Fruit fly (Drosophila melanogaster) whole organism, embryonic: ENCODE data around the gene Acsx3.

ENCODE experiments used
- BtbVII ChIP-seq: fragments of 200-800 bp; sonication (Bioruptor generic); optimal IDR thresholded peaks from 3 replicates; lab custom pipeline; 2017; ENCODE audit warnings: missing biosample characterization, mild to moderate bottlenecking, missing genetic modification characterization
- CG10267 ChIP-seq: fragments of 200-800 bp; sonication (Bioruptor generic); optimal IDR thresholded peaks from 2 replicates; lab custom pipeline; 2018; ENCODE audit warnings: missing biosample characterization, mild to moderate bottlenecking, missing genetic modification characterization, moderate library complexity
- CG12219 ChIP-seq: fragments of 200-800 bp; sonication (Bioruptor generic); optimal IDR thresholded peaks from 3 replicates; lab custom pipeline; 2018; ENCODE audit warnings: missing biosample characterization, mild to moderate bottlenecking, missing genetic modification characterization
- CG14965 ChIP-seq: fragments of 200-800 bp; sonication (Bioruptor generic); optimal IDR thresholded peaks from 2 replicates; lab custom pipeline; 2016; ENCODE audit warnings: missing biosample characterization, missing genetic modification characterization, borderline replicate concordance
- CG15269 ChIP-seq: fragments of 200-800 bp; sonication (Bioruptor generic); optimal IDR thresholded peaks from 2 replicates; lab custom pipeline; 2018; ENCODE audit warnings: missing biosample characterization, mild to moderate bottlenecking, missing genetic modification characterization, moderate library complexity
- CG1529 ChIP-seq: fragments of 200-800 bp; sonication (Bioruptor generic); optimal IDR thresholded peaks from 3 replicates; lab custom pipeline; 2018; ENCODE audit warnings: missing biosample characterization, missing genetic modification characterization
- CG1603 ChIP-seq: fragments of 200-800 bp; sonication (Bioruptor generic); optimal IDR thresholded peaks from 2 replicates; lab custom pipeline; 2019; ENCODE audit warnings: missing biosample characterization, mild to moderate bottlenecking, missing genetic modification characterization, moderate library complexity
- CG16815 ChIP-seq: fragments of 200-800 bp; sonication (Bioruptor generic); optimal IDR thresholded peaks from 3 replicates; lab custom pipeline; 2017; ENCODE audit warnings: missing biosample characterization, mild to moderate bottlenecking, missing genetic modification characterization
- CG18011 ChIP-seq: fragments of 200-800 bp; sonication (Bioruptor generic); optimal IDR thresholded peaks from 2 replicates; lab custom pipeline; 2017; ENCODE audit warnings: missing biosample characterization, missing genetic modification characterization, mild to moderate bottlenecking, moderate library complexity, missing genotype
- CG18619 ChIP-seq: fragments of 200-800 bp; sonication (Bioruptor generic); optimal IDR thresholded peaks from 3 replicates; lab custom pipeline; 2017; ENCODE audit warnings: missing biosample characterization, mild to moderate bottlenecking, missing genetic modification characterization
- CG2120 ChIP-seq: fragments of 200-800 bp; sonication (Bioruptor generic); optimal IDR thresholded peaks from 3 replicates; lab custom pipeline; 2016; ENCODE audit warnings: missing biosample characterization, missing genetic modification characterization
- CG2199 ChIP-seq: fragments of 200-800 bp; sonication (Bioruptor generic); IDR thresholded peaks from 3 replicates; pipeline ENCODE4 v1.3.6; 2022; ENCODE audit warnings: missing biosample characterization, missing genetic modification characterization
- CG2889 ChIP-seq: fragments of 200-800 bp; sonication (Bioruptor generic); IDR thresholded peaks from 3 replicates; pipeline ENCODE4 v1.3.6; 2022; ENCODE audit warnings: missing biosample characterization, missing genetic modification characterization
- CG33557 ChIP-seq: fragments of 200-800 bp; sonication (Bioruptor generic); optimal IDR thresholded peaks from 2 replicates; lab custom pipeline; 2019; ENCODE audit warnings: missing biosample characterization, mild to moderate bottlenecking, missing genetic modification characterization, moderate library complexity
- CG34224 ChIP-seq: fragments of 200-800 bp; sonication (Bioruptor generic); IDR thresholded peaks from 3 replicates; pipeline ENCODE4 v1.3.6; 2022; ENCODE audit warnings: missing biosample characterization, missing genetic modification characterization; ENCODE audit not compliant: partially characterized antibody
- CG4730 ChIP-seq: fragments of 200-800 bp; sonication (Bioruptor generic); IDR thresholded peaks from 2 replicates; pipeline ENCODE4 v1.3.6; 2022; ENCODE audit warnings: missing biosample characterization, missing genetic modification characterization
- CG5180 ChIP-seq: fragments of 200-800 bp; sonication (Bioruptor generic); optimal IDR thresholded peaks from 3 replicates; lab custom pipeline; 2017; ENCODE audit warnings: missing biosample characterization, missing genetic modification characterization, mild to moderate bottlenecking, moderate library complexity, missing genetic modification reagents
- CG5245 ChIP-seq: fragments of 200-800 bp; sonication (Bioruptor generic); optimal IDR thresholded peaks from 3 replicates; lab custom pipeline; 2016; ENCODE audit warnings: missing biosample characterization, missing genetic modification characterization
- CG6683 ChIP-seq: fragments of 200-800 bp; sonication (Bioruptor generic); optimal IDR thresholded peaks from 2 replicates; lab custom pipeline; 2017; ENCODE audit warnings: missing biosample characterization, mild to moderate bottlenecking, missing genetic modification characterization, missing genetic modification reagents
- CG6813 ChIP-seq: fragments of 200-800 bp; sonication (Bioruptor generic); optimal IDR thresholded peaks from 2 replicates; lab custom pipeline; 2017; ENCODE audit warnings: missing biosample characterization, missing genetic modification characterization, mild to moderate bottlenecking, moderate library complexity, missing genetic modification reagents
- Dad ChIP-seq: fragments of 200-800 bp; sonication (Bioruptor generic); optimal IDR thresholded peaks from 3 replicates; lab custom pipeline; 2016; ENCODE audit warnings: missing biosample characterization, missing genetic modification characterization
- Elba2 ChIP-seq: fragments of 200-800 bp; sonication (Bioruptor generic); optimal IDR thresholded peaks from 3 replicates; lab custom pipeline; 2016; ENCODE audit warnings: missing biosample characterization, missing genetic modification characterization
- H15 ChIP-seq: fragments of 200-800 bp; sonication (Bioruptor generic); IDR thresholded peaks from 3 replicates; pipeline ENCODE4 v1.3.6; 2022; ENCODE audit warnings: missing biosample characterization, missing genetic modification characterization
- HLH3B ChIP-seq: fragments of 200-800 bp; sonication (Bioruptor generic); IDR thresholded peaks from 2 replicates; pipeline ENCODE4 v1.3.6; 2022; ENCODE audit warnings: missing biosample characterization, missing genetic modification characterization
- Hr78 ChIP-seq, 2 experiments: fragments of 200-800 bp in 1 of 2; fragments of >200 bp in 1 of 2; sonication (Bioruptor generic) in 1 of 2; optimal IDR thresholded peaks; 2 replicates each; lab custom pipeline; 2017 to 2019; ENCODE audit warnings: missing biosample characterization in 2 of 2, missing genetic modification characterization in 2 of 2, mild to moderate bottlenecking in 1 of 2, moderate library complexity in 1 of 2
- Opbp ChIP-seq: fragments of 200-800 bp; sonication (Bioruptor generic); IDR thresholded peaks from 3 replicates; pipeline ENCODE4 v1.3.6; 2022; ENCODE audit warnings: missing biosample characterization, missing genetic modification characterization; ENCODE audit not compliant: partially characterized antibody
- Pdp1 ChIP-seq, 2 experiments: fragments of 200-800 bp; sonication (Bioruptor generic); optimal IDR thresholded peaks; 3 replicates each; lab custom pipeline; 2016; ENCODE audit warnings: missing biosample characterization in 2 of 2, missing genetic modification characterization in 2 of 2, mild to moderate bottlenecking in 1 of 2, moderate library complexity in 1 of 2
- Sry-δ ChIP-seq: fragments of 200-800 bp; sonication (Bioruptor generic); optimal IDR thresholded peaks from 2 replicates; lab custom pipeline; 2016; ENCODE audit warnings: missing biosample characterization, missing genetic modification characterization
- Stat92E ChIP-seq, 3 experiments: fragments of >200 bp in 2 of 3; fragments of 200-800 bp in 1 of 3; sonication (Bioruptor generic) in 1 of 3; optimal IDR thresholded peaks; 2 replicates each; lab custom pipeline; 2017 to 2019; ENCODE audit warnings: missing biosample characterization in 3 of 3, missing genetic modification characterization in 3 of 3, mild to moderate bottlenecking in 1 of 3, moderate library complexity in 1 of 3
- Xbp1 ChIP-seq: fragments of 200-800 bp; sonication (Bioruptor generic); optimal IDR thresholded peaks from 3 replicates; lab custom pipeline; 2016; ENCODE audit warnings: missing biosample characterization, mild to moderate bottlenecking, missing genetic modification characterization
- bbx ChIP-seq: fragments of 200-800 bp; sonication (Bioruptor generic); IDR thresholded peaks from 2 replicates; pipeline ENCODE4 v1.3.6; 2022; ENCODE audit warnings: missing biosample characterization, missing genetic modification characterization; ENCODE audit not compliant: partially characterized antibody
- bsh ChIP-seq, 2 experiments: fragments of 200-800 bp; sonication (Bioruptor generic); optimal IDR thresholded peaks; 2 replicates each; lab custom pipeline; 2017 to 2018; ENCODE audit warnings: mild to moderate bottlenecking in 2 of 2, missing biosample characterization in 2 of 2, missing genetic modification characterization in 2 of 2, moderate library complexity in 1 of 2
- chinmo ChIP-seq: fragments of 200-800 bp; sonication (Bioruptor generic); IDR thresholded peaks from 4 replicates; pipeline ENCODE4 v1.3.6; 2022; ENCODE audit warnings: missing biosample characterization, missing genetic modification characterization; ENCODE audit not compliant: partially characterized antibody
- croc ChIP-seq: fragments of 200-800 bp; sonication (Bioruptor generic); conservative IDR thresholded peaks from 3 replicates; pipeline ENCODE4 v1.3.6; 2022; ENCODE audit warnings: missing biosample characterization, missing genetic modification characterization
- dimm ChIP-seq: fragments of 200-800 bp; sonication (Bioruptor generic); IDR thresholded peaks from 2 replicates; pipeline ENCODE4 v1.3.6; 2022; ENCODE audit warnings: missing biosample characterization, missing genetic modification characterization
- gem ChIP-seq: fragments of 200-800 bp; sonication (Bioruptor generic); optimal IDR thresholded peaks from 2 replicates; lab custom pipeline; 2019; ENCODE audit warnings: missing biosample characterization, mild to moderate bottlenecking, missing genetic modification characterization, moderate library complexity
- gro ChIP-seq: fragments of 200-800 bp; sonication (Bioruptor generic); optimal IDR thresholded peaks from 2 replicates; lab custom pipeline; 2016; ENCODE audit warnings: missing biosample characterization, missing genetic modification characterization
- jigr1 ChIP-seq: fragments of 200-800 bp; sonication (Bioruptor generic); IDR thresholded peaks from 3 replicates; pipeline ENCODE4 v1.3.6; 2022; ENCODE audit warnings: missing biosample characterization, missing genetic modification characterization
- kni ChIP-seq: fragments of 200-800 bp; sonication (Bioruptor generic); optimal IDR thresholded peaks from 3 replicates; lab custom pipeline; 2017; ENCODE audit warnings: mild to moderate bottlenecking, missing biosample characterization, missing genetic modification reagents, missing genetic modification characterization
- knrl ChIP-seq: fragments of 200-800 bp; sonication (Bioruptor generic); IDR thresholded peaks from 3 replicates; pipeline ENCODE4 v1.3.6; 2022; ENCODE audit warnings: missing biosample characterization, missing genetic modification characterization; ENCODE audit not compliant: partially characterized antibody
- lov ChIP-seq, 2 experiments: fragments of 200-800 bp in 1 of 2; fragments of >200 bp in 1 of 2; sonication (Bioruptor generic) in 1 of 2; IDR thresholded peaks in 1 of 2; optimal IDR thresholded peaks in 1 of 2; 2 replicates in 1 of 2; 3 replicates in 1 of 2; pipeline versions ENCODE4 v1.3.6 to Lab custom; 2017 to 2022; ENCODE audit warnings: missing biosample characterization in 1 of 2, missing genetic modification characterization in 1 of 2
- prd ChIP-seq, 3 experiments: fragments of >200 bp in 2 of 3; fragments of 200-800 bp in 1 of 3; sonication (Bioruptor generic) in 1 of 3; optimal IDR thresholded peaks in 2 of 3; IDR thresholded peaks in 1 of 3; 2 replicates in 2 of 3; 3 replicates in 1 of 3; pipeline versions ENCODE4 v1.3.6 to Lab custom; 2017 to 2022; ENCODE audit warnings: missing biosample characterization in 1 of 3, missing genetic modification characterization in 1 of 3
- sna ChIP-seq: fragments of 200-800 bp; sonication (Bioruptor generic); IDR thresholded peaks from 2 replicates; pipeline ENCODE4 v1.3.6; 2022; ENCODE audit warnings: missing biosample characterization, missing genetic modification characterization; ENCODE audit not compliant: partially characterized antibody
- stc ChIP-seq: fragments of 200-800 bp; sonication (Bioruptor generic); IDR thresholded peaks from 2 replicates; pipeline ENCODE4 v1.3.6; 2022; ENCODE audit warnings: missing biosample characterization, missing genetic modification characterization
- tna ChIP-seq: fragments of 200-800 bp; sonication (Bioruptor generic); IDR thresholded peaks from 2 replicates; pipeline ENCODE4 v1.3.6; 2022; ENCODE audit warnings: missing biosample characterization, missing genetic modification characterization; ENCODE audit not compliant: partially characterized antibody
- zen ChIP-seq: fragments of 200-800 bp; sonication (Bioruptor generic); optimal IDR thresholded peaks from 3 replicates; lab custom pipeline; 2018; ENCODE audit warnings: missing biosample characterization, mild to moderate bottlenecking, missing genetic modification characterization, moderate library complexity

The Acsx3 gene

DNA sequence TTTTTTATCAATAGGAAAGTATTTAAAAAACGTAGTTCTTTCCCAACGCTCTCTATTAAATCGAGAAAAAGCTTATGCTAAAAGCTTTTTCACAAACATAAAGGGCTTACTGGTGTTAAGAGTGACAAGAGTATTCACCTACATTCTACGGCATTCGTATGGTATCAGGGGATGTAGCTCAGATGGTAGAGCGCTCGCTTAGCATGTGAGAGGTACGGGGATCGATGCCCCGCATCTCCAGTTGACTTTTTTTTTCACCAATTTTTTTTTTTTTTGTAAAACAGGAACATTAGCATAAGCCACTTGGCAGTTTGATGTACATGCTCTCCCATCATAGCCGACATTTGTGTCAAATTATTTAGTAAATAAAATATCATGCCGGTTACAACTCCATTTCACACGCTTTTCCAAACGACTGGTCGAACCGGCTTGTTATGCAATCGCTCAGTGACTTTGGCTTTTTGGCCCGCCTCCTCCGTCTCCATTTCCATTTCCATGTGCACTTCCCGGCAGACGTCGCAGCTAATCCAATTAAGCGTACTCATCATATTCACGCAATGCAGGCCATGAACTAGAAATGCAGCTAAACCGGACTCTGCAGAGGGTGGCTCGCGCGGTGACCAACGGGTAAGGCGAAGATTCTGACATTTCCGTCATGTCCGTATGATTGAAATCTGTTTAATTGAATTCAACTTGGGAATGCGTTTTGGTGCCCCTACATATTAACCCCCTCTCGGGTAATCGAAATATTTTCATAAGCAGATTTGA is 9.9 kb downstream of the Acsx3 start (continued):
- TF ChIP-seq sna (GFP tag; lab: Robert Waterston, UW) (peak; percentile 65), CG1603 (no peak), Dad (no peak), CG33557 (GFP tag; lab: Kevin White, UChicago) (no peak), kni (GFP tag; lab: Kevin White, UChicago) (no peak), jigr1 (GFP tag; lab: Robert Waterston, UW) (no peak), Elba2 (GFP tag; lab: Kevin White, UChicago) (no peak), CG2889 (no peak), Pdp1 (GFP tag; optimal IDR thresholded peaks at IDR 0.05; lab: Kevin White, UChicago) (peak in 1 of 2 experiments; percentile 94), croc (GFP tag; lab: Robert Waterston, UW) (no peak), stc (GFP tag; lab: Robert Waterston, UW) (0 out of 2 replicates have a peak, but pooled peaks have one; percentile 12), CG5245 (GFP tag; lab: Kevin White, UChicago) (no peak), dimm (GFP tag; lab: Robert Waterston, UW) (no peak), CG2199 (GFP tag; lab: Robert Waterston, UW) (no peak), CG15269 (tag; lab: Kevin White, UChicago) (no peak), CG18619 (GFP tag; lab: Kevin White, UChicago) (no peak), CG2120 (GFP tag; lab: Kevin White, UChicago) (no peak), bbx (GFP tag; lab: Robert Waterston, UW) (peak; percentile 92), gem (tag; lab: Kevin White, UChicago) (no peak), Hr78 (GFP tag; optimal IDR thresholded peaks at IDR 0.05; lab: Kevin White, UChicago) (no peak), CG14965 (GFP tag; lab: Kevin White, UChicago) (no peak), bsh (GFP tag; optimal IDR thresholded peaks at IDR 0.05; lab: Kevin White, UChicago) (no peak), knrl (GFP tag; lab: Robert Waterston, UW) (peak; percentile 79), prd (optimal IDR thresholded peaks at IDR 0.05; lab: Kevin White, UChicago) (no peak), prd (GFP tag; IDR thresholded peaks at IDR 0.05; lab: Robert Waterston, UW) (no peak), CG16815 (GFP tag; lab: Kevin White, UChicago) (no peak), CG6813 (no peak), CG4730 (no peak), gro (GFP tag; lab: Kevin White, UChicago) (no peak), CG12219 (GFP tag; lab: Kevin White, UChicago) (no peak), BtbVII (no peak), CG18011 (GFP tag; lab: Kevin White, UChicago) (no peak), Sry-δ (GFP tag; lab: Kevin White, UChicago) (no peak), CG10267 (no peak), lov (optimal IDR thresholded peaks at IDR 0.05; lab: Kevin White, UChicago) (no peak), lov (GFP tag; IDR thresholded peaks at IDR 0.05; lab: Robert Waterston, UW) (no peak), Xbp1 (GFP tag; lab: Kevin White, UChicago) (no peak), Opbp (GFP tag; lab: Robert Waterston, UW) (peak; percentile 92), CG34224 (peak; percentile 70), tna (GFP tag; lab: Robert Waterston, UW) (peak; percentile 93), CG1529 (GFP tag; lab: Kevin White, UChicago) (no peak), chinmo (GFP tag; lab: Robert Waterston, UW) (0 out of 4 replicates have a peak, but pooled peaks have one; percentile 64), HLH3B (GFP tag; lab: Robert Waterston, UW) (no peak), CG5180 (GFP tag; lab: Kevin White, UChicago) (no peak), H15 (GFP tag; lab: Robert Waterston, UW) (no peak), zen (tag; lab: Kevin White, UChicago) (no peak), CG6683 (GFP tag; lab: Kevin White, UChicago) (no peak), Stat92E (GFP tag; optimal IDR thresholded peaks at IDR 0.05; lab: Kevin White, UChicago) (peak in 1 of 3 experiments; percentile 7)
